Worm (Caenorhabditis elegans) whole organism, midembryonic: Measurements from ENCODE around the gene F26F2.7.

Experiments
- T22C8.4 ChIP-seq: fragments of 200-800 bp; sonication (Bioruptor generic); IDR thresholded peaks from 2 replicates; pipeline ENCODE4 v1.3.6; 2022; ENCODE audit warnings: missing genetic modification characterization, missing compliant biosample characterization
- tab-1 ChIP-seq: fragments of 200-800 bp; sonication (Bioruptor generic); IDR thresholded peaks from 2 replicates; pipeline ENCODE4 v1.3.6; 2022; ENCODE audit warnings: missing genetic modification characterization, missing compliant biosample characterization

DNA sequence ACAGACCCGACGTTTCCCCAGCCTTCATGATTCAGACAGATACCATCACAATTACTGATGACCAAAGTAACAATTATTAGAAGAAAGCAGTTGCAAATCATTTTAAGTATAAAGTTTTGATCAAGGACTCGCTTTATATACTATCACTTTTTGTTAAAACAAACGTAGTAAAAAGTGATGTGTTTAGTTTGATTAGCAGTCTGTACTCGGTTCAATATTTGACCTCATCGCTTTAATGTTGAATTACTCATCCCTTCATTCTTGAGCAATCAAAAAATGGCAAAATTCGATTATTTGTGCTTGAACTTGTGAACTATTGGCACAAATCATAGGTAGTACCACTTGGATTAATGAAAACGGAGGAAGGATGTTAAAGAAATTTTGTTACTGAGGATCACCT, 22.5 kb upstream of the F26F2.7 start, which contains the start of gene abf-4:
- TF ChIP-seq T22C8.4: no peak
- TF ChIP-seq tab-1 (GFP tag; lab: Robert Waterston, UW): no peak
